1 fruit fly cellular context compared by ENCODE assay signal in the genomic region with DNA sequence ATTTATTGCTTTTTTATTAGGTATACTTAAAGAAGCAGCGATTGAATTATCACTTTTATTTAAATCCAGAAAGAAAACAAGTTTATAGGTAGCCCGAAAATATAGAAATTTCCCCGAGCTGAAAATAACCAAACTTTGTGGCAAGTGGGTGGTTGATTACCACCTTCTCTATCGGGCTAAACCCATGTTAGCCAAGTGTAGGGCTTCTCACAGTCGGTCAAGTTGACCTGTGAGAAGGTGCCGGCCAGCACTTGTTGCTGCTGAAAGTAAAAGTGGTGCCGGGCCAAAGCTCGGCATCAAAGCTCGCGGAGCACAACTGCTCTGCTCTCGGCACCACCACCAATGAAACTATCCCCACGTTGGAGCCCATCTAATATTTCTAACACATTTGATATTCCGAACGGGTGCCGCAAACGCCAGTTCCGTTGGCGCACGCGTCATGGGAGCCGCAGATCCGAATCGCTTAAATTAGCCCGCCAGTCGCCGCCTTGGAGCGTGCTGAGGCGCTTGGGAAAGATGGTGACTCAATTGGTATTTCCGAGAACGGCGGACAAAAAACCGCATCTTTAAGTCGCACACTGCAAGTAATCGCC.
TF ChIP-seq lines count a peak whose summit lies in the region.

No protein-coding gene starts in this region.

TF ChIP-seq in whole organism, embryonic, 481 proteins besides CTCF, POLR2A, EP300 and RAD21 (continued from another document):
- TF ChIP-seq Hr51 (GFP tag; optimal IDR thresholded peaks at IDR 0.05; lab: Kevin White, UChicago): peak in 1 of 2 experiments; percentile 25
- TF ChIP-seq CG32532 (GFP tag; IDR thresholded peaks at IDR 0.05; lab: Robert Waterston, UW): 0 out of 2 replicates have a peak, but pooled peaks have one; percentile 19
- TF ChIP-seq lov (optimal IDR thresholded peaks at IDR 0.05; lab: Kevin White, UChicago): no peak
- TF ChIP-seq lov (GFP tag; IDR thresholded peaks at IDR 0.05; lab: Robert Waterston, UW): no peak
- no peak for TF ChIP-seq CG11456 (GFP tag; IDR thresholded peaks at IDR 0.05; lab: Robert Waterston, UW)
- TF ChIP-seq dpn (GFP tag; optimal IDR thresholded peaks at IDR 0.05; lab: Kevin White, UChicago): peak in 1 of 2 experiments; percentile 19
- peak; percentile 14 for TF ChIP-seq grn (GFP tag; optimal IDR thresholded peaks at IDR 0.05; lab: Kevin White, UChicago)
- peak; percentile 15 for TF ChIP-seq mam (GFP tag; optimal IDR thresholded peaks at IDR 0.05; lab: Kevin White, UChicago)
- peak; percentile 1 for TF ChIP-seq Fer3 (tag; optimal IDR thresholded peaks at IDR 0.05; lab: Kevin White, UChicago)
- no peak for TF ChIP-seq hkb (optimal IDR thresholded peaks at IDR 0.05; lab: Kevin White, UChicago)
- peak; percentile 15; the same call in 1 of the 2 replicates for TF ChIP-seq hkb (GFP tag; IDR thresholded peaks at IDR 0.05; lab: Robert Waterston, UW)
- no peak for TF ChIP-seq CG1647 (GFP tag; optimal IDR thresholded peaks at IDR 0.05; lab: Kevin White, UChicago)
- no peak for TF ChIP-seq CG15073 (GFP tag; optimal IDR thresholded peaks at IDR 0.05; lab: Kevin White, UChicago)
- 0 out of 2 replicates have a peak, but pooled peaks have one; percentile 28 for TF ChIP-seq ranshi (GFP tag; IDR thresholded peaks at IDR 0.05; lab: Robert Waterston, UW)
- TF ChIP-seq salm (tag; optimal IDR thresholded peaks at IDR 0.05; lab: Kevin White, UChicago): no peak
- TF ChIP-seq CG18011 (GFP tag; optimal IDR thresholded peaks at IDR 0.05; lab: Kevin White, UChicago): no peak
- peak; percentile 8 for TF ChIP-seq dmrt99B (tag; optimal IDR thresholded peaks at IDR 0.05; lab: Kevin White, UChicago)
- TF ChIP-seq unc-4 (GFP tag; IDR thresholded peaks at IDR 0.05; lab: Robert Waterston, UW; ENCODE audit: partially characterized antibody): no peak
- TF ChIP-seq ase (GFP tag; IDR thresholded peaks at IDR 0.05; lab: Robert Waterston, UW): 0 out of 3 replicates have a peak, but pooled peaks have one; percentile 31
- TF ChIP-seq CG6791 (GFP tag; IDR thresholded peaks at IDR 0.05; lab: Robert Waterston, UW; ENCODE audit: partially characterized antibody): no peak
- TF ChIP-seq Blimp-1 (GFP tag; optimal IDR thresholded peaks at IDR 0.05; lab: Kevin White, UChicago): peak; percentile 98
- peak; percentile 31 for TF ChIP-seq Oli (tag; optimal IDR thresholded peaks at IDR 0.05; lab: Kevin White, UChicago)
- no peak for TF ChIP-seq pan (optimal IDR thresholded peaks at IDR 0.05; lab: Kevin White, UChicago)
- peak in 1 of 2 experiments; percentile 31 for TF ChIP-seq pan (GFP tag; optimal IDR thresholded peaks at IDR 0.05 in 1 of 2, IDR thresholded peaks at IDR 0.05 in 1 of 2)
- TF ChIP-seq CG5953 (GFP tag; IDR thresholded peaks at IDR 0.05; lab: Robert Waterston, UW): no peak
- peak; percentile 24 for TF ChIP-seq Sox102F (GFP tag; optimal IDR thresholded peaks at IDR 0.05; lab: Kevin White, UChicago)
- peak; percentile 7 for TF ChIP-seq CG2120 (GFP tag; optimal IDR thresholded peaks at IDR 0.05; lab: Kevin White, UChicago)
- no peak for TF ChIP-seq CG5180 (GFP tag; optimal IDR thresholded peaks at IDR 0.05; lab: Kevin White, UChicago)
- TF ChIP-seq Vsx1 (GFP tag; optimal IDR thresholded peaks at IDR 0.05; lab: Kevin White, UChicago): peak; percentile 38
- TF ChIP-seq CG17385 (GFP tag; optimal IDR thresholded peaks at IDR 0.05; lab: Kevin White, UChicago): peak; percentile 1
- peak; percentile 20 for TF ChIP-seq shn (GFP tag; optimal IDR thresholded peaks at IDR 0.05; lab: Kevin White, UChicago)
- 0 out of 2 replicates have a peak, but pooled peaks have one; percentile 18 for TF ChIP-seq wor (GFP tag; IDR thresholded peaks at IDR 0.05; lab: Robert Waterston, UW)
- no peak for TF ChIP-seq CG12155 (GFP tag; optimal IDR thresholded peaks at IDR 0.05; lab: Kevin White, UChicago)
- TF ChIP-seq twi (tag; optimal IDR thresholded peaks at IDR 0.05; lab: Kevin White, UChicago): no peak
- TF ChIP-seq CG8290 (GFP tag; optimal IDR thresholded peaks at IDR 0.05; lab: Kevin White, UChicago): no peak
- TF ChIP-seq CG8290 (tag; optimal IDR thresholded peaks at IDR 0.05; lab: Kevin White, UChicago): peak in 1 of 2 experiments; percentile 17
- 0 out of 2 replicates have a peak, but pooled peaks have one; percentile 20 for TF ChIP-seq ttk (GFP tag; IDR thresholded peaks at IDR 0.05; lab: Robert Waterston, UW)
- peak; percentile 23 for TF ChIP-seq CG12769 (tag; optimal IDR thresholded peaks at IDR 0.05; lab: Kevin White, UChicago)
- TF ChIP-seq CG11085 (GFP tag; IDR thresholded peaks at IDR 0.05; lab: Robert Waterston, UW): 0 out of 2 replicates have a peak, but pooled peaks have one; percentile 6
- TF ChIP-seq H2.0 (GFP tag; IDR thresholded peaks at IDR 0.05; lab: Robert Waterston, UW): peak; percentile 12; the same call in 1 of the 2 replicates
- TF ChIP-seq z (GFP tag; IDR thresholded peaks at IDR 0.05; lab: Robert Waterston, UW): 0 out of 3 replicates have a peak, but pooled peaks have one; percentile 8
- TF ChIP-seq ERR (GFP tag; optimal IDR thresholded peaks at IDR 0.05; lab: Kevin White, UChicago): no peak
- TF ChIP-seq NfI (GFP tag; optimal IDR thresholded peaks at IDR 0.05; lab: Kevin White, UChicago): peak; percentile 1
- TF ChIP-seq Gug (GFP tag; IDR thresholded peaks at IDR 0.05; lab: Robert Waterston, UW): 0 out of 4 replicates have a peak, but pooled peaks have one; percentile 15
- TF ChIP-seq CG6175 (GFP tag; IDR thresholded peaks at IDR 0.05; lab: Robert Waterston, UW): peak; percentile 36; the same call in 1 of the 3 replicates
- TF ChIP-seq Hr39 (optimal IDR thresholded peaks at IDR 0.05; lab: Kevin White, UChicago): no peak
- TF ChIP-seq dysf (GFP tag; IDR thresholded peaks at IDR 0.05; lab: Robert Waterston, UW): peak; percentile 33; the same call in 2 of the 3 replicates
- TF ChIP-seq CG14441 (GFP tag; IDR thresholded peaks at IDR 0.05; lab: Robert Waterston, UW): peak; percentile 31; the same call in 1 of the 2 replicates
- peak; percentile 32; the same call in 1 of the 2 replicates for TF ChIP-seq slbo (GFP tag; IDR thresholded peaks at IDR 0.05; lab: Robert Waterston, UW)
- TF ChIP-seq tx (GFP tag; optimal IDR thresholded peaks at IDR 0.05; lab: Kevin White, UChicago): no peak
- no peak for TF ChIP-seq nerfin-1 (tag; optimal IDR thresholded peaks at IDR 0.05; lab: Kevin White, UChicago)
- peak; percentile 74 for TF ChIP-seq Ets65A (GFP tag; lab: Kevin White, UChicago)
- peak; percentile 67 for TF ChIP-seq sens (GFP tag; lab: Kevin White, UChicago)
- no peak for TF ChIP-seq CG4282 (GFP tag; optimal IDR thresholded peaks at IDR 0.05; lab: Kevin White, UChicago)
- TF ChIP-seq ind (GFP tag; optimal IDR thresholded peaks at IDR 0.05; lab: Kevin White, UChicago): peak; percentile 20
- TF ChIP-seq lilli (GFP tag; optimal IDR thresholded peaks at IDR 0.05; lab: Kevin White, UChicago): peak; percentile 29
- TF ChIP-seq Dref (GFP tag; IDR thresholded peaks at IDR 0.05; lab: Robert Waterston, UW): no peak
